Fruit fly (Drosophila melanogaster) whole organism, embryonic: ENCODE data around the gene CG45011.

ENCODE experiments used
- Atf6 ChIP-seq: fragments of 200-800 bp; sonication (Bioruptor generic); IDR thresholded peaks from 2 replicates; pipeline ENCODE4 v1.3.6; 2022; ENCODE audit warnings: missing biosample characterization, missing genetic modification characterization
- CG10209 ChIP-seq: fragments of 200-800 bp; sonication (Bioruptor generic); optimal IDR thresholded peaks from 3 replicates; lab custom pipeline; 2017; ENCODE audit warnings: missing biosample characterization, mild to moderate bottlenecking, missing genetic modification characterization, missing genetic modification reagents
- CG12071 ChIP-seq: fragments of 200-800 bp; sonication (Bioruptor generic); optimal IDR thresholded peaks from 3 replicates; lab custom pipeline; 2018; ENCODE audit warnings: missing biosample characterization, mild to moderate bottlenecking, missing genetic modification characterization
- CG12299 ChIP-seq: fragments of 200-800 bp; sonication (Bioruptor generic); optimal IDR thresholded peaks from 2 replicates; lab custom pipeline; 2018; ENCODE audit warnings: missing biosample characterization, mild to moderate bottlenecking, missing genetic modification characterization
- CG12391 ChIP-seq: fragments of 200-800 bp; sonication (Bioruptor generic); optimal IDR thresholded peaks from 3 replicates; lab custom pipeline; 2018; ENCODE audit warnings: missing biosample characterization, mild to moderate bottlenecking, missing genetic modification characterization, moderate library complexity
- CG13296 ChIP-seq: fragments of 200-800 bp; sonication (Bioruptor generic); optimal IDR thresholded peaks from 3 replicates; lab custom pipeline; 2018; ENCODE audit warnings: missing biosample characterization, mild to moderate bottlenecking, missing genetic modification characterization
- CG13775 ChIP-seq: fragments of 200-800 bp; sonication (Bioruptor generic); optimal IDR thresholded peaks from 3 replicates; lab custom pipeline; 2017; ENCODE audit warnings: missing biosample characterization, mild to moderate bottlenecking, missing genetic modification characterization
- CG14441 ChIP-seq: fragments of 200-800 bp; sonication (Bioruptor generic); IDR thresholded peaks from 2 replicates; pipeline ENCODE4 v1.3.6; 2022; ENCODE audit warnings: missing biosample characterization, missing genetic modification characterization
- CG1603 ChIP-seq: fragments of 200-800 bp; sonication (Bioruptor generic); optimal IDR thresholded peaks from 2 replicates; lab custom pipeline; 2019; ENCODE audit warnings: missing biosample characterization, mild to moderate bottlenecking, missing genetic modification characterization, moderate library complexity
- CG1647 ChIP-seq: fragments of 200-800 bp; sonication (Bioruptor generic); optimal IDR thresholded peaks from 3 replicates; lab custom pipeline; 2016; ENCODE audit warnings: missing biosample characterization, missing genetic modification characterization
- CG18262 ChIP-seq: fragments of 200-800 bp; optimal IDR thresholded peaks from 3 replicates; lab custom pipeline; 2019; ENCODE audit warnings: missing biosample characterization, mild to moderate bottlenecking, missing genetic modification characterization, moderate library complexity
- CG18599 ChIP-seq: fragments of 200-800 bp; sonication (Bioruptor generic); optimal IDR thresholded peaks from 3 replicates; lab custom pipeline; 2017; ENCODE audit warnings: missing biosample characterization, missing genetic modification characterization, mild to moderate bottlenecking, moderate library complexity, missing genetic modification reagents
- CG2712 ChIP-seq: fragments of 200-800 bp; optimal IDR thresholded peaks from 3 replicates; lab custom pipeline; 2019; ENCODE audit warnings: missing biosample characterization, mild to moderate bottlenecking, missing genetic modification characterization, moderate library complexity
- CG31224 ChIP-seq: fragments of 200-800 bp; sonication (Bioruptor generic); IDR thresholded peaks from 2 replicates; pipeline ENCODE4 v1.3.6; 2022; ENCODE audit warnings: missing biosample characterization, missing genetic modification characterization
- CG3163 ChIP-seq: fragments of 200-800 bp; sonication (Bioruptor generic); optimal IDR thresholded peaks from 3 replicates; lab custom pipeline; 2016; ENCODE audit warnings: missing biosample characterization, missing genetic modification characterization
- CG32767 ChIP-seq: fragments of 200-800 bp; sonication (Bioruptor generic); IDR thresholded peaks from 2 replicates; pipeline ENCODE4 v1.3.6; 2022; ENCODE audit warnings: missing biosample characterization, missing genetic modification characterization
- CG3847 ChIP-seq: fragments of 200-800 bp; sonication (Bioruptor generic); IDR thresholded peaks from 2 replicates; pipeline ENCODE4 v1.3.6; 2022; ENCODE audit warnings: missing biosample characterization, missing genetic modification characterization
- CG4282 ChIP-seq: fragments of 200-800 bp; sonication (Bioruptor generic); optimal IDR thresholded peaks from 2 replicates; lab custom pipeline; 2016; ENCODE audit warnings: missing biosample characterization, missing genetic modification characterization
- CG43689 ChIP-seq: fragments of 200-800 bp; sonication (Bioruptor generic); IDR thresholded peaks from 2 replicates; pipeline ENCODE4 v1.3.6; 2022; ENCODE audit warnings: missing biosample characterization, missing genetic modification characterization
- CG6689 ChIP-seq: fragments of 200-800 bp; sonication (Bioruptor generic); IDR thresholded peaks from 2 replicates; pipeline ENCODE4 v1.3.6; 2022; ENCODE audit warnings: missing biosample characterization, missing genetic modification characterization
- CG6791 ChIP-seq: fragments of 200-800 bp; sonication (Bioruptor generic); IDR thresholded peaks from 3 replicates; pipeline ENCODE4 v1.3.6; 2022; ENCODE audit warnings: missing biosample characterization, missing genetic modification characterization; ENCODE audit not compliant: partially characterized antibody
- CG7271 ChIP-seq: fragments of 200-800 bp; sonication (Bioruptor generic); optimal IDR thresholded peaks from 2 replicates; lab custom pipeline; 2018; ENCODE audit warnings: missing biosample characterization, mild to moderate bottlenecking, missing genetic modification characterization, moderate library complexity
- CG7745 ChIP-seq: fragments of 200-800 bp; sonication (Bioruptor generic); optimal IDR thresholded peaks from 2 replicates; lab custom pipeline; 2018; ENCODE audit warnings: missing biosample characterization, mild to moderate bottlenecking, missing genetic modification characterization, moderate library complexity
- CG7839 ChIP-seq: fragments of 200-800 bp; sonication (Bioruptor generic); optimal IDR thresholded peaks from 3 replicates; lab custom pipeline; 2018; ENCODE audit warnings: missing biosample characterization, mild to moderate bottlenecking, missing genetic modification characterization, moderate library complexity
- CG8281 ChIP-seq: fragments of 200-800 bp; sonication (Bioruptor generic); optimal IDR thresholded peaks from 2 replicates; lab custom pipeline; 2018; ENCODE audit warnings: missing biosample characterization, mild to moderate bottlenecking, missing genetic modification characterization, moderate library complexity
- CG8290 ChIP-seq, 3 experiments: fragments of 200-800 bp; sonication (Bioruptor generic); optimal IDR thresholded peaks; 2 replicates each; lab custom pipeline; 2016 to 2019; ENCODE audit warnings: missing biosample characterization in 3 of 3, missing genetic modification characterization in 3 of 3, mild to moderate bottlenecking in 2 of 3, moderate library complexity in 1 of 3
- CG8944 ChIP-seq: fragments of 200-800 bp; sonication (Bioruptor generic); optimal IDR thresholded peaks from 3 replicates; lab custom pipeline; 2016; ENCODE audit warnings: missing biosample characterization, missing genetic modification characterization
- CG9727 ChIP-seq: fragments of 200-800 bp; sonication (Bioruptor generic); optimal IDR thresholded peaks from 3 replicates; lab custom pipeline; 2017; ENCODE audit warnings: missing biosample characterization, mild to moderate bottlenecking, missing genetic modification characterization
- CG9876 ChIP-seq: fragments of 200-800 bp; sonication (Bioruptor generic); optimal IDR thresholded peaks from 2 replicates; lab custom pipeline; 2016; ENCODE audit warnings: missing biosample characterization, missing genetic modification characterization
- NFAT ChIP-seq: fragments of 200-800 bp; sonication (Bioruptor generic); IDR thresholded peaks from 2 replicates; pipeline ENCODE4 v1.3.6; 2022; ENCODE audit warnings: missing biosample characterization, missing genetic modification characterization
- Nf-YC ChIP-seq: fragments of 200-800 bp; optimal IDR thresholded peaks from 3 replicates; lab custom pipeline; 2019; ENCODE audit warnings: missing biosample characterization, mild to moderate bottlenecking, missing genetic modification characterization, moderate library complexity
- Poxn ChIP-seq: fragments of 200-800 bp; sonication (Bioruptor generic); IDR thresholded peaks from 2 replicates; pipeline ENCODE4 v1.3.6; 2022; ENCODE audit warnings: missing biosample characterization, missing genetic modification characterization
- ash1 ChIP-seq: fragments of 200-800 bp; sonication (Bioruptor generic); optimal IDR thresholded peaks from 2 replicates; lab custom pipeline; 2018; ENCODE audit warnings: missing biosample characterization, mild to moderate bottlenecking, missing genetic modification characterization
- bsh ChIP-seq, 2 experiments: fragments of 200-800 bp; sonication (Bioruptor generic); optimal IDR thresholded peaks; 2 replicates each; lab custom pipeline; 2017 to 2018; ENCODE audit warnings: mild to moderate bottlenecking in 2 of 2, missing biosample characterization in 2 of 2, missing genetic modification characterization in 2 of 2, moderate library complexity in 1 of 2
- chn ChIP-seq: fragments of 200-800 bp; sonication (Bioruptor generic); optimal IDR thresholded peaks from 2 replicates; lab custom pipeline; 2016; ENCODE audit warnings: missing biosample characterization, missing genetic modification characterization
- crol ChIP-seq: fragments of 200-800 bp; sonication (Bioruptor generic); IDR thresholded peaks from 2 replicates; pipeline ENCODE4 v1.3.6; 2022; ENCODE audit warnings: missing biosample characterization, missing genetic modification characterization
- cwo ChIP-seq: fragments of 200-800 bp; sonication (Bioruptor generic); optimal IDR thresholded peaks from 3 replicates; lab custom pipeline; 2017; ENCODE audit warnings: missing biosample characterization, missing genetic modification characterization, mild to moderate bottlenecking, moderate library complexity, missing genetic modification reagents
- emc ChIP-seq: fragments of 200-800 bp; sonication (Bioruptor generic); optimal IDR thresholded peaks from 2 replicates; lab custom pipeline; 2016; ENCODE audit warnings: missing biosample characterization, missing genetic modification characterization
- ftz-f1 ChIP-seq: fragments of 200-800 bp; sonication (Bioruptor generic); optimal IDR thresholded peaks from 2 replicates; lab custom pipeline; 2016; ENCODE audit warnings: missing biosample characterization, missing genetic modification characterization
- hb ChIP-seq: fragments of 200-800 bp; sonication (Bioruptor generic); IDR thresholded peaks from 3 replicates; pipeline ENCODE4 v1.3.6; 2022; ENCODE audit warnings: missing biosample characterization, missing genetic modification characterization; ENCODE audit not compliant: partially characterized antibody
- hbn ChIP-seq: fragments of 200-800 bp; sonication (Bioruptor generic); IDR thresholded peaks from 2 replicates; pipeline ENCODE4 v1.3.6; 2022; ENCODE audit warnings: missing biosample characterization, missing genetic modification characterization; ENCODE audit not compliant: partially characterized antibody
- hkb ChIP-seq, 2 experiments: fragments of 200-800 bp in 1 of 2; fragments of >200 bp in 1 of 2; sonication (Bioruptor generic) in 1 of 2; IDR thresholded peaks in 1 of 2; optimal IDR thresholded peaks in 1 of 2; 2 replicates each; pipeline versions ENCODE4 v1.3.6 to Lab custom; 2017 to 2022; ENCODE audit warnings: missing biosample characterization in 1 of 2, missing genetic modification characterization in 1 of 2
- kah ChIP-seq: fragments of 200-800 bp; sonication (Bioruptor generic); optimal IDR thresholded peaks from 2 replicates; lab custom pipeline; 2018; ENCODE audit warnings: missing biosample characterization, mild to moderate bottlenecking, missing genetic modification characterization
- lbe ChIP-seq: fragments of 200-800 bp; sonication (Bioruptor generic); optimal IDR thresholded peaks from 2 replicates; lab custom pipeline; 2016; ENCODE audit warnings: missing biosample characterization, mild to moderate bottlenecking, missing genetic modification characterization
- lilli ChIP-seq: fragments of 200-800 bp; sonication (Bioruptor generic); optimal IDR thresholded peaks from 3 replicates; lab custom pipeline; 2016; ENCODE audit warnings: missing biosample characterization, missing genetic modification characterization
- mirr ChIP-seq: fragments of 200-800 bp; sonication (Bioruptor generic); optimal IDR thresholded peaks from 3 replicates; lab custom pipeline; 2018; ENCODE audit warnings: missing biosample characterization, mild to moderate bottlenecking, missing genetic modification characterization
- mld ChIP-seq: fragments of 200-800 bp; sonication (Bioruptor generic); IDR thresholded peaks from 3 replicates; pipeline ENCODE4 v1.3.6; 2022; ENCODE audit warnings: missing biosample characterization, missing genetic modification characterization; ENCODE audit not compliant: partially characterized antibody
- peb ChIP-seq: fragments of 200-800 bp; sonication (Bioruptor generic); IDR thresholded peaks from 2 replicates; pipeline ENCODE4 v1.3.6; 2022; ENCODE audit warnings: missing biosample characterization, missing genetic modification characterization
- seq ChIP-seq: fragments of 200-800 bp; sonication (Bioruptor generic); IDR thresholded peaks from 2 replicates; pipeline ENCODE4 v1.3.6; 2022; ENCODE audit warnings: missing biosample characterization, missing genetic modification characterization
- z ChIP-seq: fragments of 200-800 bp; sonication (Bioruptor generic); IDR thresholded peaks from 3 replicates; pipeline ENCODE4 v1.3.6; 2022; ENCODE audit warnings: missing biosample characterization, missing genetic modification characterization

Gene CG45011

dm6 chr2L:11813665-11814087, 20.2 kb upstream of the CG45011 start, which contains the start of gene CycY (continued):
- TF ChIP-seq lbe (GFP tag; lab: Kevin White, UChicago) (no peak), CG12299 (tag; lab: Kevin White, UChicago) (no peak), mld (GFP tag; lab: Robert Waterston, UW) (no peak), hb (GFP tag; lab: Robert Waterston, UW) (no peak), CG18599 (GFP tag; lab: Kevin White, UChicago) (no peak), hbn (peak; percentile 66), NFAT (GFP tag; lab: Robert Waterston, UW) (no peak), CG6791 (0 out of 3 replicates have a peak, but pooled peaks have one; percentile 39), ftz-f1 (no peak), CG18262 (peak; percentile 36), chn (no peak), CG7839 (tag; lab: Kevin White, UChicago) (no peak), Atf6 (GFP tag; lab: Robert Waterston, UW) (no peak), CG10209 (no peak), CG3847 (no peak), kah (GFP tag; lab: Kevin White, UChicago) (no peak), bsh (GFP tag; optimal IDR thresholded peaks at IDR 0.05; lab: Kevin White, UChicago) (peak in 1 of 2 experiments; percentile 14), CG32767 (GFP tag; lab: Robert Waterston, UW) (no peak), CG8290 (GFP tag; optimal IDR thresholded peaks at IDR 0.05; lab: Kevin White, UChicago) (no peak), CG8290 (tag; optimal IDR thresholded peaks at IDR 0.05; lab: Kevin White, UChicago) (no peak), CG31224 (no peak), mirr (GFP tag; lab: Kevin White, UChicago) (no peak), CG1603 (tag; lab: Kevin White, UChicago) (peak; percentile 29), z (no peak), CG12391 (tag; lab: Kevin White, UChicago) (peak; percentile 80), CG43689 (GFP tag; lab: Robert Waterston, UW) (no peak), CG9727 (GFP tag; lab: Kevin White, UChicago) (peak; percentile 27), Poxn (GFP tag; lab: Robert Waterston, UW) (no peak), seq (no peak), CG8281 (no peak), CG7271 (tag; lab: Kevin White, UChicago) (no peak), CG12071 (GFP tag; lab: Kevin White, UChicago) (no peak), CG3163 (GFP tag; lab: Kevin White, UChicago) (no peak), CG9876 (no peak), CG8944 (no peak), emc (GFP tag; lab: Kevin White, UChicago) (no peak), lilli (GFP tag; lab: Kevin White, UChicago) (no peak), CG2712 (tag; lab: Kevin White, UChicago) (peak; percentile 67), CG14441 (no peak), CG7745 (tag; lab: Kevin White, UChicago) (no peak), peb (GFP tag; lab: Robert Waterston, UW) (no peak), Nf-YC (tag; lab: Kevin White, UChicago) (no peak), cwo (GFP tag; lab: Kevin White, UChicago) (no peak), CG6689 (GFP tag; lab: Robert Waterston, UW) (no peak), CG13296 (no peak), CG4282 (GFP tag; lab: Kevin White, UChicago) (no peak), CG1647 (GFP tag; lab: Kevin White, UChicago) (no peak), ash1 (GFP tag; lab: Kevin White, UChicago) (no peak), CG13775 (peak; percentile 21), hkb (optimal IDR thresholded peaks at IDR 0.05; lab: Kevin White, UChicago) (no peak), hkb (GFP tag; IDR thresholded peaks at IDR 0.05; lab: Robert Waterston, UW) (no peak), crol (GFP tag; lab: Robert Waterston, UW) (no peak)
